Worm (Caenorhabditis elegans) whole organism, young adult: ENCODE measurements around the gene F09A5.2.

Source experiments
- B0336.3 ChIP-seq: fragments of 200-800 bp; sonication (Bioruptor generic); IDR thresholded peaks from 2 replicates; pipeline ENCODE4 v1.3.6; 2022; ENCODE audit warnings: missing genetic modification characterization, missing compliant biosample characterization
- cebp-1 ChIP-seq, 2 experiments: fragments of 200-800 bp in 1 of 2; sonication (Bioruptor generic) in 1 of 2; sonication (generic microtip) in 1 of 2; IDR thresholded peaks in 1 of 2; optimal IDR thresholded peaks in 1 of 2; 2 replicates each; pipeline versions ENCODE4 v1.3.6 to Lab custom; 2017 to 2022; ENCODE audit warnings: missing compliant biosample characterization in 2 of 2, missing genetic modification characterization in 2 of 2, mild to moderate bottlenecking in 1 of 2, missing genetic modification reagents in 1 of 2, moderate library complexity in 1 of 2
- let-607 ChIP-seq, 2 experiments: fragments of 200-800 bp in 1 of 2; sonication (Bioruptor generic) in 1 of 2; sonication (generic microtip) in 1 of 2; optimal IDR thresholded peaks; 2 replicates each; lab custom pipeline; 2016 to 2018; ENCODE audit warnings: mild to moderate bottlenecking in 2 of 2, missing compliant biosample characterization in 2 of 2, missing genetic modification characterization in 2 of 2, moderate library complexity in 2 of 2, missing genotype in 1 of 2
- nhr-27 ChIP-seq: fragments of 200-800 bp; sonication (Bioruptor generic); optimal IDR thresholded peaks from 2 replicates; lab custom pipeline; 2018; ENCODE audit warnings: mild to moderate bottlenecking, missing genetic modification characterization, moderate library complexity, missing compliant biosample characterization
- nhr-90 ChIP-seq: sonication (generic microtip); optimal IDR thresholded peaks from 2 replicates; lab custom pipeline; 2016; ENCODE audit warnings: missing genotype, mild to moderate bottlenecking, missing genetic modification characterization, missing compliant biosample characterization
- rpc-1 ChIP-seq, 2 experiments: fragments of 150-350 bp in 1 of 2; sonication (generic microtip) in 1 of 2; optimal IDR thresholded peaks; 2 replicates each; lab custom pipeline; 2014 to 2018; ENCODE audit warnings: missing biosample characterization in 1 of 2, missing genetic modification characterization in 1 of 2, missing genetic modification reagents in 1 of 2, missing genotype in 1 of 2
- snpc-3.4 ChIP-seq: sonication (generic microtip); optimal IDR thresholded peaks from 2 replicates; lab custom pipeline; 2017; ENCODE audit warnings: missing genetic modification characterization, mild to moderate bottlenecking, missing compliant biosample characterization, antibody characterized with exemption, moderate library complexity, missing genotype, missing genetic modification reagents
- snpc-4 ChIP-seq, 5 experiments: fragments of 150-350 bp in 1 of 5; sonication (generic microtip) in 4 of 5; optimal IDR thresholded peaks; 2 replicates each; lab custom pipeline; 2014 to 2018; ENCODE audit warnings: missing genetic modification characterization in 5 of 5, missing biosample characterization in 3 of 5, antibody characterized with exemption in 2 of 5, mild to moderate bottlenecking in 2 of 5, missing compliant biosample characterization in 2 of 5, missing genotype in 2 of 5, moderate library complexity in 2 of 5, missing genetic modification reagents in 1 of 5

- TF ChIP-seq let-607 (tag; optimal IDR thresholded peaks at IDR 0.05; lab: Kevin White, UChicago) = no peak
- no peak for TF ChIP-seq nhr-27 (tag; lab: Kevin White, UChicago)
- TF ChIP-seq cebp-1 (GFP tag; IDR thresholded peaks at IDR 0.05; lab: Robert Waterston, UW) = no peak
- no peak for TF ChIP-seq cebp-1 (tag; optimal IDR thresholded peaks at IDR 0.05; lab: Kevin White, UChicago)
- TF ChIP-seq rpc-1 (optimal IDR thresholded peaks at IDR 0.05; lab: Kevin White, UChicago) = no peak
- no peak for TF ChIP-seq rpc-1 (tag; optimal IDR thresholded peaks at IDR 0.05; lab: Kevin White, UChicago)
- no peak for TF ChIP-seq nhr-90
- no peak for TF ChIP-seq snpc-3.4 (tag; lab: Kevin White, UChicago)
- TF ChIP-seq B0336.3 (GFP tag; lab: Robert Waterston, UW) = no peak
- TF ChIP-seq snpc-4 (GFP tag; optimal IDR thresholded peaks at IDR 0.05; lab: Kevin White, UChicago) = no peak
- TF ChIP-seq snpc-4 (tag; optimal IDR thresholded peaks at IDR 0.05; lab: Kevin White, UChicago) = no peak
Measured at ce11 chrX:13145988-13146873, 11.3 kb downstream of the F09A5.2 start.
